Worm (Caenorhabditis elegans) whole organism, L1 larva: Measurements from ENCODE around the gene C14E2.5.

ENCODE experiments used
- C34B4.2 ChIP-seq: sonication (generic microtip); optimal IDR thresholded peaks from 2 replicates; lab custom pipeline; 2017; ENCODE audit warnings: mild to moderate bottlenecking, missing genetic modification characterization, missing compliant biosample characterization
- aha-1 ChIP-seq: fragments of 150-350 bp; optimal IDR thresholded peaks from 2 replicates; lab custom pipeline; 2014; ENCODE audit warnings: missing biosample characterization, missing genetic modification characterization
- alr-1 ChIP-seq: fragments of 200-800 bp; sonication (Bioruptor generic); optimal IDR thresholded peaks from 2 replicates; lab custom pipeline; 2018; ENCODE audit warnings: borderline replicate concordance, mild to moderate bottlenecking, missing genetic modification characterization, missing compliant biosample characterization
- aly-2 ChIP-seq: fragments of 150-350 bp; optimal IDR thresholded peaks from 2 replicates; lab custom pipeline; 2014; ENCODE audit warnings: missing biosample characterization, missing genetic modification characterization
- ceh-88 ChIP-seq: fragments of 200-800 bp; sonication (Bioruptor generic); IDR thresholded peaks from 2 replicates; pipeline ENCODE4 v1.3.6; 2022; ENCODE audit warnings: missing genetic modification characterization, missing compliant biosample characterization
- dsc-1 ChIP-seq: sonication (generic microtip); optimal IDR thresholded peaks from 2 replicates; lab custom pipeline; 2016; ENCODE audit warnings: mild to moderate bottlenecking, missing genetic modification characterization, missing compliant biosample characterization
- efl-1 ChIP-seq, 4 experiments: fragments of 150-350 bp; optimal IDR thresholded peaks in 3 of 4; peaks in 1 of 4; 1 replicate in 1 of 4; 2 replicates in 3 of 4; lab custom pipeline; 2014; ENCODE audit warnings: missing biosample characterization in 2 of 4, missing genetic modification characterization in 2 of 4, missing genetic modification reagents in 2 of 4
- egl-13 ChIP-seq: sonication (generic microtip); optimal IDR thresholded peaks from 2 replicates; lab custom pipeline; 2016; ENCODE audit warnings: missing genotype, missing genetic modification reagents, missing genetic modification characterization, missing compliant biosample characterization
- elt-3 ChIP-seq, 6 experiments: fragments of 150-350 bp in 1 of 6; sonication (generic microtip); optimal IDR thresholded peaks; 2 replicates each; lab custom pipeline; 2017 to 2018; ENCODE audit warnings: missing biosample characterization in 6 of 6, missing genetic modification characterization in 6 of 6, inconsistent platforms in 1 of 6
- ets-5 ChIP-seq: fragments of 200-800 bp; sonication (Bioruptor generic); IDR thresholded peaks from 2 replicates; pipeline ENCODE4 v1.3.6; 2022; ENCODE audit warnings: missing genetic modification characterization, missing compliant biosample characterization
- hlh-17 ChIP-seq: fragments of 200-800 bp; sonication (Bioruptor generic); optimal IDR thresholded peaks from 2 replicates; lab custom pipeline; 2018; ENCODE audit warnings: missing genetic modification characterization, mild to moderate bottlenecking, missing compliant biosample characterization, moderate library complexity, borderline replicate concordance
- hlh-4 ChIP-seq: sonication (generic microtip); optimal IDR thresholded peaks from 2 replicates; lab custom pipeline; 2016; ENCODE audit warnings: mild to moderate bottlenecking, missing genetic modification characterization, missing compliant biosample characterization
- irx-1 ChIP-seq: sonication (generic microtip); optimal IDR thresholded peaks from 2 replicates; lab custom pipeline; 2016; ENCODE audit warnings: missing genetic modification characterization, missing compliant biosample characterization
- isw-1 ChIP-seq: fragments of 200-800 bp; sonication (Bioruptor generic); IDR thresholded peaks from 2 replicates; pipeline ENCODE4 v1.3.6; 2022; ENCODE audit warnings: missing genetic modification characterization, missing compliant biosample characterization
- lin-15B ChIP-seq: fragments of 150-350 bp; sonication (generic microtip); optimal IDR thresholded peaks from 3 replicates; lab custom pipeline; 2014; ENCODE audit warnings: missing biosample characterization, missing genetic modification characterization
- lin-39 ChIP-seq: fragments of 150-350 bp; optimal IDR thresholded peaks from 2 replicates; lab custom pipeline; 2014; ENCODE audit warnings: missing biosample characterization, missing genetic modification reagents, missing genetic modification characterization
- lir-3 ChIP-seq: sonication (generic microtip); optimal IDR thresholded peaks from 2 replicates; lab custom pipeline; 2016; ENCODE audit warnings: mild to moderate bottlenecking, missing genetic modification characterization, moderate library complexity, missing compliant biosample characterization; ENCODE audit not compliant: poor library complexity
- mef-2 ChIP-seq: fragments of 150-350 bp; optimal IDR thresholded peaks from 2 replicates; lab custom pipeline; 2014; ENCODE audit warnings: missing biosample characterization, missing genetic modification characterization
- nhr-11 ChIP-seq: fragments of 150-350 bp; optimal IDR thresholded peaks from 2 replicates; lab custom pipeline; 2014; ENCODE audit warnings: missing biosample characterization, missing genetic modification characterization
- nhr-12 ChIP-seq: sonication (generic microtip); optimal IDR thresholded peaks from 2 replicates; lab custom pipeline; 2017; ENCODE audit warnings: missing biosample characterization, missing genetic modification characterization
- nhr-19 ChIP-seq: fragments of 200-800 bp; sonication (Bioruptor generic); conservative IDR thresholded peaks from 2 replicates; pipeline ENCODE4 v1.3.6; 2022; ENCODE audit warnings: missing genetic modification characterization, missing compliant biosample characterization
- nhr-237 ChIP-seq: fragments of 150-350 bp; optimal IDR thresholded peaks from 2 replicates; lab custom pipeline; 2014; ENCODE audit warnings: missing biosample characterization, missing genetic modification characterization
- nhr-47 ChIP-seq: sonication (generic microtip); optimal IDR thresholded peaks from 2 replicates; lab custom pipeline; 2016; ENCODE audit warnings: mild to moderate bottlenecking, missing genetic modification characterization, moderate library complexity, missing compliant biosample characterization
- nhr-84 ChIP-seq: sonication (generic microtip); optimal IDR thresholded peaks from 2 replicates; lab custom pipeline; 2017; ENCODE audit warnings: missing biosample characterization, missing genetic modification characterization
- nhr-85 ChIP-seq: sonication (generic microtip); peaks from one replicate; lab custom pipeline; 2016; ENCODE audit warnings: missing genetic modification characterization, inconsistent platforms, missing compliant biosample characterization
- pag-3 ChIP-seq: sonication (generic microtip); optimal IDR thresholded peaks from 2 replicates; lab custom pipeline; 2017; ENCODE audit warnings: missing genetic modification characterization, mild to moderate bottlenecking, missing compliant biosample characterization, antibody characterized with exemption, borderline replicate concordance; ENCODE audit not compliant: insufficient read depth
- pax-3 ChIP-seq: fragments of 200-800 bp; sonication (Bioruptor generic); optimal IDR thresholded peaks from 2 replicates; lab custom pipeline; 2018; ENCODE audit warnings: mild to moderate bottlenecking, missing genetic modification characterization, moderate library complexity, missing compliant biosample characterization
- rnt-1 ChIP-seq: sonication (generic microtip); optimal IDR thresholded peaks from 2 replicates; lab custom pipeline; 2016; ENCODE audit warnings: mild to moderate bottlenecking, missing genetic modification characterization, moderate library complexity, missing compliant biosample characterization
- snpc-4 ChIP-seq: fragments of 150-350 bp; optimal IDR thresholded peaks from 2 replicates; lab custom pipeline; 2014; ENCODE audit warnings: missing biosample characterization, missing genetic modification characterization
- sox-4 ChIP-seq: sonication (generic microtip); optimal IDR thresholded peaks from 2 replicates; lab custom pipeline; 2016; ENCODE audit warnings: missing genetic modification characterization, missing compliant biosample characterization
- sptf-1 ChIP-seq: fragments of 150-350 bp; optimal IDR thresholded peaks from 2 replicates; lab custom pipeline; 2014; ENCODE audit warnings: missing biosample characterization, missing genetic modification characterization
- sup-37 ChIP-seq: fragments of 200-800 bp; sonication (Bioruptor generic); optimal IDR thresholded peaks from 2 replicates; lab custom pipeline; 2018; ENCODE audit warnings: mild to moderate bottlenecking, missing genetic modification characterization, missing compliant biosample characterization
- swsn-7 ChIP-seq: sonication (generic microtip); optimal IDR thresholded peaks from 2 replicates; lab custom pipeline; 2016; ENCODE audit warnings: missing genetic modification characterization, missing compliant biosample characterization
- unc-62 ChIP-seq: fragments of 150-350 bp; optimal IDR thresholded peaks from 2 replicates; lab custom pipeline; 2014; ENCODE audit warnings: missing biosample characterization, missing genetic modification reagents, missing genetic modification characterization
- unc-86 ChIP-seq: sonication (generic microtip); optimal IDR thresholded peaks from 2 replicates; lab custom pipeline; 2016; ENCODE audit warnings: missing genetic modification characterization, missing compliant biosample characterization
- vab-15 ChIP-seq: sonication (generic microtip); optimal IDR thresholded peaks from 2 replicates; lab custom pipeline; 2017; ENCODE audit warnings: missing genotype, mild to moderate bottlenecking, missing genetic modification characterization, missing compliant biosample characterization
- xbp-1 ChIP-seq: sonication (generic microtip); optimal IDR thresholded peaks from 2 replicates; lab custom pipeline; 2016; ENCODE audit warnings: missing genetic modification characterization, missing compliant biosample characterization

The C14E2.5 gene

DNA sequence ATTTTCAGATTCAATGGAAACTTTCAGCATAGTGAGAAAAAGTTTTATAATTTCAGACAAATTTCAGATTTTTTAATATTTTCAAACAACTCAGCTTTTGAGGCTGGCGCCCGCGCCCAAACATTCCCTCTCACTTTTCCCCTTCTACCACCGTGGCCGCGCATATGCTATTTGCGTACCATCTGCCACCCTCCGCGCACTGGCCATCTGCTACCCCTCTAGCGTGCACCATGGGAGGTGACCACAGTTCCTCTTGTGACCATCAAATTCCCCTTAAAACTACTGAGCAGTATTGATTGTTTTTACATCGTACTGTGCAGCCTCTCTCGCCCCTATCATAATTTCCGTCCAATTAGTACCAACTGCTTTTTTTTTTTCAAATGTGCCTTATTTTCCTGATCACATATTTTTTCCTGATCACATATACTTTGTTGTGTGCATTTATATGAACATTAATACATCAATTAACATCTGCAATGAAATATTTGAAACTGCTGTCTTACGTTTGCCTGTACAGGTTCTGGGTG, 24.1 kb downstream of the C14E2.5 start, which contains the start of gene C14E2.11:
C14E2.11 (plus strand) TSS at position 477 of the 527 bp plus-strand sequence.
- TF ChIP-seq swsn-7 (tag; lab: Kevin White, UChicago) (no peak), unc-86 (tag; lab: Kevin White, UChicago) (no peak), isw-1 (GFP tag; lab: Robert Waterston, UW) (no peak), nhr-85 (tag; lab: Kevin White, UChicago) (no peak), snpc-4 (tag; lab: Kevin White, UChicago) (no peak), nhr-84 (tag; lab: Kevin White, UChicago) (no peak), vab-15 (tag; lab: Kevin White, UChicago) (no peak), pag-3 (tag; lab: Kevin White, UChicago) (no peak), xbp-1 (tag; lab: Kevin White, UChicago) (no peak), aha-1 (tag; lab: Kevin White, UChicago) (no peak)

DNA sequence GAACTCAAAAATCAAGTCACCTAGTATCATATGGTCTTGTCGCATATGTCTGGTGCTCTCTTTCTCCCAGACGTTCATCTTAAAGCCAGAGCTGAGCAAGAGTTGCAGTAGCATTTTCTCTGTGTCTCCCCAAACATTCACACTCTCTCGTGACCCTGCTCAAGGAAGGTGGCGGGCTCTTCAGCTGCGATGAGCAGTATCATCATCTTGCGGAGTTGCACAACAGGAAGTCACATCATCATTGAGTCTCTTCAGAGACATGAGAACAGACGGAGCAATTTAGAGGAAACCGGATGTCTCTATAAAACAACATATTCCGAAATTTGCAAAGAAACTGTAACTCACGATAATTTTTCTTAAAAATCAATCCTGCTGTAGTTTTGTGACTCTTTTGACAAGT, 26.6 kb downstream of the C14E2.5 start:
- TF ChIP-seq mef-2 = no peak
- no peak for TF ChIP-seq efl-1 (optimal IDR thresholded peaks at IDR 0.05; lab: Kevin White, UChicago)
- peak in 1 of 2 experiments; percentile 17 for TF ChIP-seq efl-1 (GFP tag; optimal IDR thresholded peaks at IDR 0.05 in 1 of 2; lab: Kevin White, UChicago)
- no peak for TF ChIP-seq irx-1 (tag; lab: Kevin White, UChicago)
- no peak for TF ChIP-seq rnt-1 (tag; lab: Kevin White, UChicago)
- TF ChIP-seq ceh-88 (GFP tag; lab: Robert Waterston, UW) = no peak
- TF ChIP-seq xbp-1 (tag; lab: Kevin White, UChicago) = no peak
- TF ChIP-seq elt-3 (tag; optimal IDR thresholded peaks at IDR 0.05; lab: Kevin White, UChicago) = no peak
- no peak for TF ChIP-seq hlh-4

DNA sequence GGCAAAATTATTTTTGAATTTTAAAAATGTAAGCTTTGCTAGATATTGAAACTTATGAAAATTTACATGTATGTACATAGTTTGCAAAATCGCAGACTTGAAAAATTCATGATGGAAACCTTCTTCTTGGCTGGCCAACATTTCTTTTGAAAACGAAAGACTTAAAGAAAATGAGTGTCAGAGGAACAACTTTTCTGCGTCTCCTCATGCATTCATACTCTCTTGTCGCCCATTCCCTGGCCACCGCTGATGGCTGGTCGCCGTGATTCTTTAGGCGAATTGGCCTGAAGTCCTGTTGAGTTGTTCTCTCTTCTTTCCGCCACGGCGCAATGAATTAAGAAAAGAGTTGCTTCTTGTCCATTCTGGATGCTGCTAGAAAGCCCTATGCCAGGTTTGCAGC, 29.1 kb downstream of the C14E2.5 start:
- TF ChIP-seq xbp-1 (tag; lab: Kevin White, UChicago) = no peak
- no peak for TF ChIP-seq unc-62 (GFP tag; lab: Kevin White, UChicago)
- no peak for TF ChIP-seq sox-4
- peak; percentile 10; the same call in 1 of the 2 replicates for TF ChIP-seq nhr-19 (GFP tag; lab: Robert Waterston, UW)
- TF ChIP-seq efl-1 (optimal IDR thresholded peaks at IDR 0.05; lab: Kevin White, UChicago) = peak in 1 of 2 experiments; percentile 24
- no peak for TF ChIP-seq efl-1 (GFP tag; optimal IDR thresholded peaks at IDR 0.05 in 1 of 2; lab: Kevin White, UChicago)
- no peak for TF ChIP-seq alr-1 (tag; lab: Kevin White, UChicago)
- TF ChIP-seq lin-15B (tag; lab: Kevin White, UChicago) = no peak

DNA sequence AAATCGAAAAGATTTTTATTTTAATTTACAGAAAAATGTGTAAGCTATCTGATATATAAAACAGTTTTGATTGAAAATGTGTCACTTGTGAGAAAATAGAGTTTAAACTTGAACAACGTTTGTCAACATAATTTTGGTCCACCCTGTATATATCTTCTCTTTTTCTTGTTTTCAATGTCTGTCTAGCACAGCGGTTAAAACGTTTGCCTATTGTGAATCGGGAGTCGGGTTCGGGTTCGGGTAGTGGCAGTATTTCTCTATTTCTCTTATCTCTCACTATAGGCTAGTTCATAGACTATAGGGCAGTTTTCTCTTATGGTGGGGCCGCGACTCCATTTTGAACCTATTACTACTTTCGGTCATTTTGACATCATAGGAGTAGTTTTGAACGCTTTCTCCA, 34.0 kb downstream of the C14E2.5 start:
- no peak for TF ChIP-seq hlh-4
- TF ChIP-seq nhr-12 (tag; lab: Kevin White, UChicago) = no peak
- TF ChIP-seq lin-39 (tag; lab: Kevin White, UChicago) = no peak
- no peak for TF ChIP-seq nhr-47
- TF ChIP-seq nhr-11 (tag; lab: Kevin White, UChicago) = no peak

DNA sequence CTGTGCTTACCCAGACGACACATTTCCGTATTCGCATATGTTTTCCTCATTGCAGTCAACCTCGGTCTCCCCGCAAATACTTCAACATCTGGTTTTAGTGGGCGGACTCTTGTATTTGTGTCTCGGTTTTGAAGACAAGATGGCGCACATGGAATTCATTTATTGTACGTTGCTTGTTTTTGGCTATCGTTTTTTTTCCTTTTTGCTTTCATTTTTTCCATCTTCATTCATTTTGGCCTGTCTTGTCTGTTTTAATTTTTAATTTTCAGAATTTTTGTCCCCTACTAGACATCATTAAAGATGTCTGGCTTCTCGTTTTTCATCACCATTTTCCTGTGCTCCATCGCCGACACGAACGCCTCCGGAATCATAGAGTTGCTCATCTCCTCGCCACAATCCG, 38.5 kb downstream of the C14E2.5 start, which contains the start of gene arg-1:
arg-1 (plus strand) TSS at position 301 of the 400 bp plus-strand sequence.
- TF ChIP-seq dsc-1 (peak; percentile 7), aly-2 (tag; lab: Kevin White, UChicago) (no peak), C34B4.2 (tag; lab: Kevin White, UChicago) (no peak), snpc-4 (tag; lab: Kevin White, UChicago) (no peak), swsn-7 (tag; lab: Kevin White, UChicago) (no peak)

DNA sequence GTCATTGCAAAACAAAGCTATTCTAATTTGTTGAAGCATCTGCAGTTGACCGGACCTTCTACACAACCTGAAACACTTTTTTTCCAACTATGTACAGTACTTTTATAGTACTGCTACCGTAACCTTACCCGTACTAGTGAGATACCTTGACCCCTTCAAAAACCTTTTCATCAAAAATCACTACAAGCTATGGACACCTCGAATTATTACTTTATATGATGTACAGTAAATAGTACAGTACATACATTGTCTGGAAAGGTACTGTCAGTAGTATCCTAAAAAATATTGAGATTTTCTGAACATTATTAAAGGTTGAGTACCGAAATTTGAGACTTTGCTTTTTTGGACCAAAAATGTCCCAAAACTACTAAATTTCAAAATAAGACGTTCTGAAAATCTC, 39.4 kb downstream of the C14E2.5 start:
- TF ChIP-seq efl-1 (optimal IDR thresholded peaks at IDR 0.05; lab: Kevin White, UChicago) (no peak), efl-1 (GFP tag; optimal IDR thresholded peaks at IDR 0.05 in 1 of 2; lab: Kevin White, UChicago) (no peak), rnt-1 (tag; lab: Kevin White, UChicago) (no peak), hlh-17 (GFP tag; lab: Kevin White, UChicago) (no peak), nhr-237 (tag; lab: Kevin White, UChicago) (no peak), nhr-12 (tag; lab: Kevin White, UChicago) (no peak), ceh-88 (GFP tag; lab: Robert Waterston, UW) (no peak), ets-5 (GFP tag; lab: Robert Waterston, UW) (no peak), vab-15 (tag; lab: Kevin White, UChicago) (no peak), pax-3 (no peak), irx-1 (tag; lab: Kevin White, UChicago) (no peak), aly-2 (tag; lab: Kevin White, UChicago) (no peak), sup-37 (GFP tag; lab: Kevin White, UChicago) (no peak), lir-3 (no peak), egl-13 (tag; lab: Kevin White, UChicago) (no peak), sptf-1 (tag; lab: Kevin White, UChicago) (no peak), elt-3 (tag; optimal IDR thresholded peaks at IDR 0.05; lab: Kevin White, UChicago) (no peak)
